Worm (Caenorhabditis elegans) whole organism, mixed stage, embryonic: ENCODE results near the gene ntl-9.
"Not testable (repeated sequence)": the region's sequence is repeated elsewhere in the genome, so short reads cannot be mapped to it uniquely, and the experiment has no call there.

ENCODE experiments used
- M03D4.4 ChIP-seq: sonication (generic microtip); optimal IDR thresholded peaks from 2 replicates; lab custom pipeline; 2017; ENCODE audit warnings: mild to moderate bottlenecking, missing genetic modification characterization, missing compliant biosample characterization
- bed-3 ChIP-seq: fragments of 200-800 bp; sonication (Bioruptor generic); optimal IDR thresholded peaks from 3 replicates; lab custom pipeline; 2018; ENCODE audit warnings: mild to moderate bottlenecking, missing genetic modification characterization, moderate library complexity, missing compliant biosample characterization
- blmp-1 ChIP-seq: fragments of 150-350 bp; optimal IDR thresholded peaks from 2 replicates; lab custom pipeline; 2014; ENCODE audit warnings: missing biosample characterization, missing genetic modification characterization
- ceh-39 ChIP-seq: fragments of 150-350 bp; optimal IDR thresholded peaks from 2 replicates; lab custom pipeline; 2014; ENCODE audit warnings: missing biosample characterization, missing genetic modification characterization
- ceh-43 ChIP-seq: fragments of 200-800 bp; sonication (Bioruptor generic); optimal IDR thresholded peaks from 2 replicates; lab custom pipeline; 2018; ENCODE audit warnings: mild to moderate bottlenecking, missing genetic modification characterization, moderate library complexity, missing compliant biosample characterization
- ceh-83 ChIP-seq: fragments of 200-800 bp; sonication (Bioruptor generic); optimal IDR thresholded peaks from 2 replicates; lab custom pipeline; 2018; ENCODE audit warnings: mild to moderate bottlenecking, missing genetic modification characterization, missing compliant biosample characterization
- ces-1 ChIP-seq: fragments of 150-350 bp; optimal IDR thresholded peaks from 2 replicates; lab custom pipeline; 2014; ENCODE audit warnings: missing biosample characterization, missing genetic modification reagents, missing genetic modification characterization
- drap-1 ChIP-seq: fragments of 200-800 bp; sonication (Bioruptor generic); optimal IDR thresholded peaks from 3 replicates; lab custom pipeline; 2018; ENCODE audit warnings: mild to moderate bottlenecking, missing genetic modification characterization, missing compliant biosample characterization
- ham-2 ChIP-seq: fragments of 200-800 bp; sonication (Bioruptor generic); optimal IDR thresholded peaks from 2 replicates; lab custom pipeline; 2018; ENCODE audit warnings: mild to moderate bottlenecking, missing genetic modification characterization, missing compliant biosample characterization
- hlh-1 ChIP-seq: fragments of 150-350 bp; optimal IDR thresholded peaks from 2 replicates; lab custom pipeline; 2014; ENCODE audit warnings: missing biosample characterization, missing genetic modification reagents, missing genetic modification characterization
- lin-32 ChIP-seq: fragments of 200-800 bp; sonication (Bioruptor generic); optimal IDR thresholded peaks from 2 replicates; lab custom pipeline; 2018; ENCODE audit warnings: mild to moderate bottlenecking, missing genetic modification characterization, missing compliant biosample characterization
- lsy-2 ChIP-seq: fragments of 150-350 bp; optimal IDR thresholded peaks from 2 replicates; lab custom pipeline; 2014; ENCODE audit warnings: missing biosample characterization, missing genetic modification characterization
- mep-1 ChIP-seq: fragments of 150-350 bp; optimal IDR thresholded peaks from 2 replicates; lab custom pipeline; 2017; ENCODE audit warnings: missing biosample characterization, missing genetic modification reagents, missing genetic modification characterization, inconsistent platforms
- nhr-2 ChIP-seq: fragments of 150-350 bp; optimal IDR thresholded peaks from 2 replicates; lab custom pipeline; 2014; ENCODE audit warnings: missing biosample characterization, missing genetic modification characterization
- nhr-237 ChIP-seq: fragments of 150-350 bp; optimal IDR thresholded peaks from 2 replicates; lab custom pipeline; 2014; ENCODE audit warnings: missing biosample characterization, missing genetic modification characterization
- nhr-28 ChIP-seq: fragments of 150-350 bp; optimal IDR thresholded peaks from 2 replicates; lab custom pipeline; 2014; ENCODE audit warnings: missing biosample characterization, missing genetic modification characterization
- nhr-76 ChIP-seq: sonication (generic microtip); optimal IDR thresholded peaks from 2 replicates; lab custom pipeline; 2017; ENCODE audit warnings: missing biosample characterization, missing genetic modification characterization
- pha-4 ChIP-seq: fragments of 150-350 bp; optimal IDR thresholded peaks from 2 replicates; lab custom pipeline; 2018; ENCODE audit warnings: missing biosample characterization, missing genetic modification reagents, missing genetic modification characterization
- sem-2 ChIP-seq: fragments of 200-800 bp; sonication (Bioruptor generic); optimal IDR thresholded peaks from 2 replicates; lab custom pipeline; 2018; ENCODE audit warnings: mild to moderate bottlenecking, missing genetic modification characterization, missing compliant biosample characterization
- snpc-4 ChIP-seq: fragments of 150-350 bp; optimal IDR thresholded peaks from 2 replicates; lab custom pipeline; 2014; ENCODE audit warnings: missing biosample characterization, missing genetic modification characterization
- sptf-1 ChIP-seq: sonication (generic microtip); optimal IDR thresholded peaks from 2 replicates; lab custom pipeline; 2017; ENCODE audit warnings: mild to moderate bottlenecking, missing genetic modification characterization, moderate library complexity, missing compliant biosample characterization
- tbx-8 ChIP-seq: fragments of 200-800 bp; sonication (Bioruptor generic); optimal IDR thresholded peaks from 2 replicates; lab custom pipeline; 2018; ENCODE audit warnings: mild to moderate bottlenecking, missing genetic modification characterization, moderate library complexity, missing compliant biosample characterization
- unc-120 ChIP-seq: sonication (generic microtip); optimal IDR thresholded peaks from 2 replicates; lab custom pipeline; 2017; ENCODE audit warnings: missing genetic modification characterization, missing compliant biosample characterization; ENCODE audit not compliant: poor library complexity, severe bottlenecking
- unc-39 ChIP-seq: fragments of 150-350 bp; optimal IDR thresholded peaks from 2 replicates; lab custom pipeline; 2014; ENCODE audit warnings: missing biosample characterization, missing genetic modification characterization
- zip-8 ChIP-seq: fragments of 150-350 bp; optimal IDR thresholded peaks from 2 replicates; lab custom pipeline; 2014; ENCODE audit warnings: missing biosample characterization, missing genetic modification characterization
- ztf-11 ChIP-seq: fragments of 150-350 bp; optimal IDR thresholded peaks from 2 replicates; lab custom pipeline; 2014; ENCODE audit warnings: missing biosample characterization, missing genetic modification characterization

Gene ntl-9

ce11 chrIII:4917960-4918712, 26.2 kb upstream of the ntl-9 start, which contains the start of gene rpb-8:
rpb-8 (minus strand) TSS chrIII:4918008.
- TF ChIP-seq hlh-1 = no peak
- peak; percentile 61 for TF ChIP-seq unc-120 (tag; lab: Kevin White, UChicago)
- TF ChIP-seq lsy-2 (tag; lab: Kevin White, UChicago) = peak; percentile 67
- TF ChIP-seq mep-1 (tag; lab: Kevin White, UChicago) = peak; percentile 55
- TF ChIP-seq lin-32 (GFP tag; lab: Kevin White, UChicago) = no peak
- peak; percentile 13 for TF ChIP-seq nhr-237

ce11 chrIII:4918906-4919305, 25.4 kb upstream of the ntl-9 start:
- TF ChIP-seq ceh-39 (no peak), snpc-4 (tag; lab: Kevin White, UChicago) (no peak), unc-39 (tag; lab: Kevin White, UChicago) (no peak), ham-2 (GFP tag; lab: Kevin White, UChicago) (no peak), bed-3 (GFP tag; lab: Kevin White, UChicago) (no peak)

- no peak for TF ChIP-seq hlh-1
- TF ChIP-seq nhr-237 = no peak
- no peak for TF ChIP-seq ztf-11
- TF ChIP-seq nhr-28 (tag; lab: Kevin White, UChicago) = no peak
- TF ChIP-seq unc-39 (tag; lab: Kevin White, UChicago) = no peak
- TF ChIP-seq M03D4.4 (tag; lab: Kevin White, UChicago) = no peak
- TF ChIP-seq sem-2 (GFP tag; lab: Kevin White, UChicago) = no peak
- TF ChIP-seq lin-32 (GFP tag; lab: Kevin White, UChicago) = no peak
Observed at ce11 chrIII:4920221-4920620, 24.1 kb upstream of the ntl-9 start, which contains the start of gene ula-1. ula-1 (minus strand) TSS chrIII:4920321.

ce11 chrIII:4922020-4922419, 22.3 kb upstream of the ntl-9 start, which contains the start of gene mmab-1:
mmab-1 (minus strand) TSS chrIII:4922114.
- not testable (repeated sequence) for TF ChIP-seq lsy-2 (tag; lab: Kevin White, UChicago); drap-1 (GFP tag; lab: Kevin White, UChicago); blmp-1 (tag; lab: Kevin White, UChicago)

ce11 chrIII:4924134-4924533, 20.2 kb upstream of the ntl-9 start:
- no peak for TF ChIP-seq M03D4.4 (tag; lab: Kevin White, UChicago)
- TF ChIP-seq hlh-1 = no peak
- no peak for TF ChIP-seq ham-2 (GFP tag; lab: Kevin White, UChicago)
- TF ChIP-seq nhr-76 = no peak
- TF ChIP-seq ces-1 (GFP tag; lab: Kevin White, UChicago) = no peak
- TF ChIP-seq lsy-2 (tag; lab: Kevin White, UChicago) = no peak
- no peak for TF ChIP-seq ceh-83 (GFP tag; lab: Kevin White, UChicago)
- TF ChIP-seq ceh-43 (GFP tag; lab: Kevin White, UChicago) = no peak
- TF ChIP-seq zip-8 (tag; lab: Kevin White, UChicago) = no peak
- no peak for TF ChIP-seq tbx-8 (GFP tag; lab: Kevin White, UChicago)

- TF ChIP-seq hlh-1 (no peak), unc-39 (tag; lab: Kevin White, UChicago) (no peak), pha-4 (tag; lab: Kevin White, UChicago) (peak; percentile 9), nhr-2 (tag; lab: Kevin White, UChicago) (no peak), sptf-1 (tag; lab: Kevin White, UChicago) (peak; percentile 66), tbx-8 (GFP tag; lab: Kevin White, UChicago) (no peak), lsy-2 (tag; lab: Kevin White, UChicago) (peak; percentile 15), ces-1 (GFP tag; lab: Kevin White, UChicago) (peak; percentile 21)
- TF ChIP-seq, all 35 proteins: peak for 4
Observed at ce11 chrIII:4930154-4930679, 14.1 kb upstream of the ntl-9 start, which contains the start of gene set-2. set-2 (minus strand) TSS chrIII:4930204.
